Worm (Caenorhabditis elegans) whole organism, midembryonic: ENCODE measurements around the gene srw-32.

ENCODE experiments used
- med-1 ChIP-seq: sonication (generic microtip); optimal IDR thresholded peaks from 2 replicates; lab custom pipeline; 2017; ENCODE audit warnings: missing genetic modification characterization, mild to moderate bottlenecking, missing compliant biosample characterization, antibody characterized with exemption, missing genetic modification reagents; ENCODE audit not compliant: insufficient read depth
- ztf-29 ChIP-seq: fragments of 200-800 bp; sonication (Bioruptor generic); IDR thresholded peaks from 2 replicates; pipeline ENCODE4 v1.3.6; 2022; ENCODE audit warnings: missing genetic modification reagents, missing genetic modification characterization, missing compliant biosample characterization

ce11 chrV:17552759-17553158 is 44.2 kb downstream of the srw-32 start, which contains the start of gene C38D9.8:
- TF ChIP-seq ztf-29 (GFP tag; lab: Robert Waterston, UW) (no peak), med-1 (GFP tag; lab: Kevin White, UChicago) (no peak)
